Worm (Caenorhabditis elegans) whole organism, L4 larva: ENCODE results near the gene hrg-4.

ENCODE experiments used
- ama-1 ChIP-seq: fragments of 150-350 bp; optimal IDR thresholded peaks from 2 replicates; lab custom pipeline; 2014; ENCODE audit warnings: inconsistent platforms, mixed read lengths
- ces-1 ChIP-seq: fragments of 150-350 bp; sonication (generic microtip); optimal IDR thresholded peaks from 4 replicates; lab custom pipeline; 2014; ENCODE audit warnings: missing biosample characterization, missing genetic modification reagents, missing genetic modification characterization
- nhr-237 ChIP-seq: sonication (generic microtip); optimal IDR thresholded peaks from 2 replicates; lab custom pipeline; 2017; ENCODE audit warnings: missing biosample characterization, missing genetic modification characterization
- nhr-28 ChIP-seq: fragments of 150-350 bp; optimal IDR thresholded peaks from 2 replicates; lab custom pipeline; 2014; ENCODE audit warnings: missing biosample characterization, missing genetic modification characterization
- nhr-48 ChIP-seq: sonication (generic microtip); optimal IDR thresholded peaks from 2 replicates; lab custom pipeline; 2016; ENCODE audit warnings: mild to moderate bottlenecking, missing genetic modification characterization, missing compliant biosample characterization
- sdz-12 ChIP-seq: fragments of 200-800 bp; sonication (Bioruptor generic); optimal IDR thresholded peaks from 2 replicates; lab custom pipeline; 2018; ENCODE audit warnings: mild to moderate bottlenecking, missing genetic modification characterization, missing compliant biosample characterization
- unc-39 ChIP-seq: sonication (generic microtip); optimal IDR thresholded peaks from 2 replicates; lab custom pipeline; 2017; ENCODE audit warnings: missing biosample characterization, missing genetic modification characterization
- unc-62 ChIP-seq, 3 experiments: fragments of 150-350 bp in 1 of 3; sonication (generic microtip); optimal IDR thresholded peaks in 2 of 3; peaks in 1 of 3; 1 replicate in 1 of 3; 2 replicates in 2 of 3; lab custom pipeline; 2014 to 2017; ENCODE audit warnings: missing biosample characterization in 3 of 3, missing genetic modification characterization in 3 of 3, missing genetic modification reagents in 3 of 3, missing genotype in 1 of 3
- zag-1 ChIP-seq: fragments of 150-350 bp; optimal IDR thresholded peaks from 2 replicates; lab custom pipeline; 2014; ENCODE audit warnings: missing biosample characterization, missing genetic modification characterization

- TF ChIP-seq ces-1 (GFP tag; lab: Kevin White, UChicago) (no peak), ama-1 (lab: Kevin White, UChicago) (no peak), nhr-28 (peak; percentile 18), zag-1 (tag; lab: Kevin White, UChicago) (no peak), unc-62 (GFP tag; optimal IDR thresholded peaks at IDR 0.05 in 1 of 2; lab: Kevin White, UChicago) (peak in 1 of 2 experiments; percentile 66), unc-62 (tag; optimal IDR thresholded peaks at IDR 0.05; lab: Kevin White, UChicago) (no peak), unc-39 (tag; lab: Kevin White, UChicago) (no peak), nhr-237 (tag; lab: Kevin White, UChicago) (no peak), nhr-48 (no peak), sdz-12 (GFP tag; lab: Kevin White, UChicago) (no peak)
These were observed 23.9 kb downstream of the hrg-4 start for ce11 chrIV:11006868-11007267.
